Fruit fly (Drosophila melanogaster) whole organism, embryonic: ENCODE results near the gene NT1.
A peak's percentile ranks its signal among the peaks of the same experiment; 100 is the strongest.

Source experiments
- Blimp-1 ChIP-seq: fragments of 200-800 bp; sonication (Bioruptor generic); optimal IDR thresholded peaks from 3 replicates; lab custom pipeline; 2018; ENCODE audit warnings: missing biosample characterization, missing genetic modification characterization, mild to moderate bottlenecking, moderate library complexity, missing genetic modification reagents
- CG12104 ChIP-seq: fragments of 200-800 bp; sonication (Bioruptor generic); optimal IDR thresholded peaks from 3 replicates; lab custom pipeline; 2016; ENCODE audit warnings: missing biosample characterization, missing genetic modification characterization
- CG1233 ChIP-seq: fragments of 200-800 bp; sonication (Bioruptor generic); optimal IDR thresholded peaks from 4 replicates; lab custom pipeline; 2018; ENCODE audit warnings: missing biosample characterization, mild to moderate bottlenecking, missing genetic modification characterization
- CG12744 ChIP-seq: fragments of 200-800 bp; sonication (Bioruptor generic); optimal IDR thresholded peaks from 2 replicates; lab custom pipeline; 2016; ENCODE audit warnings: missing biosample characterization, missing genetic modification characterization
- CG13296 ChIP-seq: fragments of 200-800 bp; sonication (Bioruptor generic); optimal IDR thresholded peaks from 3 replicates; lab custom pipeline; 2018; ENCODE audit warnings: missing biosample characterization, mild to moderate bottlenecking, missing genetic modification characterization
- CG13775 ChIP-seq: fragments of 200-800 bp; sonication (Bioruptor generic); optimal IDR thresholded peaks from 3 replicates; lab custom pipeline; 2017; ENCODE audit warnings: missing biosample characterization, mild to moderate bottlenecking, missing genetic modification characterization
- CG14441 ChIP-seq: fragments of 200-800 bp; sonication (Bioruptor generic); IDR thresholded peaks from 2 replicates; pipeline ENCODE4 v1.3.6; 2022; ENCODE audit warnings: missing biosample characterization, missing genetic modification characterization
- CG15269 ChIP-seq: fragments of 200-800 bp; sonication (Bioruptor generic); optimal IDR thresholded peaks from 2 replicates; lab custom pipeline; 2018; ENCODE audit warnings: missing biosample characterization, mild to moderate bottlenecking, missing genetic modification characterization, moderate library complexity
- CG15479 ChIP-seq: fragments of 200-800 bp; sonication (Bioruptor generic); optimal IDR thresholded peaks from 3 replicates; lab custom pipeline; 2019; ENCODE audit warnings: missing biosample characterization, mild to moderate bottlenecking, missing genetic modification characterization, moderate library complexity
- CG1603 ChIP-seq: fragments of 200-800 bp; sonication (Bioruptor generic); optimal IDR thresholded peaks from 2 replicates; lab custom pipeline; 2019; ENCODE audit warnings: missing biosample characterization, mild to moderate bottlenecking, missing genetic modification characterization, moderate library complexity
- CG16863 ChIP-seq: fragments of 200-800 bp; sonication (Bioruptor generic); optimal IDR thresholded peaks from 3 replicates; lab custom pipeline; 2016; ENCODE audit warnings: missing biosample characterization, missing genetic modification characterization
- CG17359 ChIP-seq: fragments of 200-800 bp; sonication (Bioruptor generic); optimal IDR thresholded peaks from 3 replicates; lab custom pipeline; 2018; ENCODE audit warnings: missing biosample characterization, mild to moderate bottlenecking, missing genetic modification characterization, moderate library complexity
- CG17361 ChIP-seq: fragments of 200-800 bp; sonication (Bioruptor generic); IDR thresholded peaks from 3 replicates; pipeline ENCODE4 v1.3.6; 2022; ENCODE audit warnings: missing biosample characterization, missing genetic modification characterization
- CG17568 ChIP-seq: fragments of 200-800 bp; sonication (Bioruptor generic); optimal IDR thresholded peaks from 2 replicates; lab custom pipeline; 2018; ENCODE audit warnings: missing biosample characterization, mild to moderate bottlenecking, missing genetic modification characterization, moderate library complexity
- CG17802 ChIP-seq: fragments of 200-800 bp; sonication (Bioruptor generic); optimal IDR thresholded peaks from 2 replicates; lab custom pipeline; 2018; ENCODE audit warnings: missing biosample characterization, mild to moderate bottlenecking, missing genetic modification characterization, moderate library complexity
- CG3065 ChIP-seq: fragments of 200-800 bp; sonication (Bioruptor generic); optimal IDR thresholded peaks from 2 replicates; lab custom pipeline; 2016; ENCODE audit warnings: missing biosample characterization, missing genetic modification characterization
- CG31365 ChIP-seq: fragments of 200-800 bp; sonication (Bioruptor generic); optimal IDR thresholded peaks from 2 replicates; lab custom pipeline; 2018; ENCODE audit warnings: missing biosample characterization, mild to moderate bottlenecking, missing genetic modification characterization
- CG5180 ChIP-seq: fragments of 200-800 bp; sonication (Bioruptor generic); optimal IDR thresholded peaks from 3 replicates; lab custom pipeline; 2017; ENCODE audit warnings: missing biosample characterization, missing genetic modification characterization, mild to moderate bottlenecking, moderate library complexity, missing genetic modification reagents
- CG6272 ChIP-seq: fragments of 200-800 bp; sonication (Bioruptor generic); IDR thresholded peaks from 2 replicates; pipeline ENCODE4 v1.3.6; 2022; ENCODE audit warnings: missing biosample characterization, missing genetic modification characterization
- CG7839 ChIP-seq: fragments of 200-800 bp; sonication (Bioruptor generic); optimal IDR thresholded peaks from 3 replicates; lab custom pipeline; 2018; ENCODE audit warnings: missing biosample characterization, mild to moderate bottlenecking, missing genetic modification characterization, moderate library complexity
- Dek ChIP-seq: fragments of 200-800 bp; sonication (Bioruptor generic); optimal IDR thresholded peaks from 3 replicates; lab custom pipeline; 2019; ENCODE audit warnings: missing biosample characterization, mild to moderate bottlenecking, missing genetic modification characterization, moderate library complexity
- Ets97D ChIP-seq: fragments of 200-800 bp; sonication (Bioruptor generic); optimal IDR thresholded peaks from 3 replicates; lab custom pipeline; 2016; ENCODE audit warnings: missing biosample characterization, missing genetic modification characterization
- HLHmδ ChIP-seq: fragments of 200-800 bp; sonication (Bioruptor generic); optimal IDR thresholded peaks from 2 replicates; lab custom pipeline; 2018; ENCODE audit warnings: missing biosample characterization, mild to moderate bottlenecking, missing genetic modification characterization, moderate library complexity
- Mad ChIP-seq: fragments of 200-800 bp; sonication (Bioruptor generic); optimal IDR thresholded peaks from 2 replicates; lab custom pipeline; 2016; ENCODE audit warnings: missing biosample characterization, missing genetic modification characterization
- NC2β ChIP-seq: fragments of 200-800 bp; sonication (Bioruptor generic); optimal IDR thresholded peaks from 2 replicates; lab custom pipeline; 2016; ENCODE audit warnings: missing biosample characterization, missing genetic modification characterization
- NFAT ChIP-seq: fragments of 200-800 bp; sonication (Bioruptor generic); IDR thresholded peaks from 2 replicates; pipeline ENCODE4 v1.3.6; 2022; ENCODE audit warnings: missing biosample characterization, missing genetic modification characterization
- NK7.1 ChIP-seq: fragments of 200-800 bp; sonication (Bioruptor generic); optimal IDR thresholded peaks from 3 replicates; lab custom pipeline; 2016; ENCODE audit warnings: missing biosample characterization, missing genetic modification characterization
- Oaz ChIP-seq: fragments of 200-800 bp; sonication (Bioruptor generic); IDR thresholded peaks from 2 replicates; pipeline ENCODE4 v1.3.6; 2022; ENCODE audit warnings: missing biosample characterization, missing genetic modification characterization
- Opbp ChIP-seq: fragments of 200-800 bp; sonication (Bioruptor generic); IDR thresholded peaks from 3 replicates; pipeline ENCODE4 v1.3.6; 2022; ENCODE audit warnings: missing biosample characterization, missing genetic modification characterization; ENCODE audit not compliant: partially characterized antibody
- Rfx ChIP-seq: fragments of 200-800 bp; sonication (Bioruptor generic); IDR thresholded peaks from 2 replicates; pipeline ENCODE4 v1.3.6; 2022; ENCODE audit warnings: missing biosample characterization, missing genetic modification characterization
- Six4 ChIP-seq: fragments of 200-800 bp; sonication (Bioruptor generic); optimal IDR thresholded peaks from 2 replicates; lab custom pipeline; 2016; ENCODE audit warnings: missing biosample characterization, missing genetic modification characterization
- Xrp1 ChIP-seq: fragments of 200-800 bp; sonication (Bioruptor generic); IDR thresholded peaks from 2 replicates; pipeline ENCODE4 v1.3.6; 2022; ENCODE audit warnings: missing biosample characterization, missing genetic modification characterization
- ab ChIP-seq: fragments of 200-800 bp; sonication (Bioruptor generic); optimal IDR thresholded peaks from 2 replicates; lab custom pipeline; 2016; ENCODE audit warnings: missing biosample characterization, missing genetic modification characterization
- ase ChIP-seq: fragments of 200-800 bp; sonication (Bioruptor generic); IDR thresholded peaks from 3 replicates; pipeline ENCODE4 v1.3.6; 2022; ENCODE audit warnings: missing biosample characterization, missing genetic modification characterization
- cas ChIP-seq: fragments of 200-800 bp; sonication (Bioruptor generic); IDR thresholded peaks from 2 replicates; pipeline ENCODE4 v1.3.6; 2022; ENCODE audit warnings: missing biosample characterization, missing genetic modification characterization
- ci ChIP-seq: fragments of 200-800 bp; sonication (Bioruptor generic); IDR thresholded peaks from 3 replicates; pipeline ENCODE4 v1.3.6; 2022; ENCODE audit warnings: missing biosample characterization, missing genetic modification characterization
- croc ChIP-seq: fragments of 200-800 bp; sonication (Bioruptor generic); conservative IDR thresholded peaks from 3 replicates; pipeline ENCODE4 v1.3.6; 2022; ENCODE audit warnings: missing biosample characterization, missing genetic modification characterization
- crp ChIP-seq, 2 experiments: fragments of 200-800 bp; sonication (Bioruptor generic); optimal IDR thresholded peaks; 2 replicates in 1 of 2; 3 replicates in 1 of 2; lab custom pipeline; 2017; ENCODE audit warnings: missing biosample characterization in 2 of 2, missing genetic modification characterization in 2 of 2, mild to moderate bottlenecking in 1 of 2, moderate library complexity in 1 of 2
- da ChIP-seq: fragments of 200-800 bp; sonication (Bioruptor generic); optimal IDR thresholded peaks from 2 replicates; lab custom pipeline; 2016; ENCODE audit warnings: missing biosample characterization, missing genetic modification characterization
- dan ChIP-seq: fragments of 200-800 bp; sonication (Bioruptor generic); IDR thresholded peaks from 2 replicates; pipeline ENCODE4 v1.3.6; 2022; ENCODE audit warnings: missing biosample characterization, missing genetic modification characterization
- esg ChIP-seq: fragments of 200-800 bp; sonication (Bioruptor generic); conservative IDR thresholded peaks from 2 replicates; pipeline ENCODE4 v1.3.6; 2022; ENCODE audit warnings: missing biosample characterization, missing genetic modification characterization
- hkb ChIP-seq, 2 experiments: fragments of 200-800 bp in 1 of 2; fragments of >200 bp in 1 of 2; sonication (Bioruptor generic) in 1 of 2; IDR thresholded peaks in 1 of 2; optimal IDR thresholded peaks in 1 of 2; 2 replicates each; pipeline versions ENCODE4 v1.3.6 to Lab custom; 2017 to 2022; ENCODE audit warnings: missing biosample characterization in 1 of 2, missing genetic modification characterization in 1 of 2
- lbe ChIP-seq: fragments of 200-800 bp; sonication (Bioruptor generic); optimal IDR thresholded peaks from 2 replicates; lab custom pipeline; 2016; ENCODE audit warnings: missing biosample characterization, mild to moderate bottlenecking, missing genetic modification characterization
- nmo ChIP-seq: fragments of 200-800 bp; sonication (Bioruptor generic); optimal IDR thresholded peaks from 2 replicates; lab custom pipeline; 2018; ENCODE audit warnings: missing biosample characterization, mild to moderate bottlenecking, missing genetic modification characterization, moderate library complexity
- org-1 ChIP-seq: fragments of 200-800 bp; sonication (Bioruptor generic); optimal IDR thresholded peaks from 2 replicates; lab custom pipeline; 2017; ENCODE audit warnings: missing biosample characterization, missing genetic modification characterization
- salm ChIP-seq: fragments of 200-800 bp; sonication (Bioruptor generic); optimal IDR thresholded peaks from 2 replicates; lab custom pipeline; 2018; ENCODE audit warnings: missing biosample characterization, mild to moderate bottlenecking, missing genetic modification characterization
- sens ChIP-seq: fragments of 200-800 bp; sonication (Bioruptor generic); peaks from one replicate; lab custom pipeline; 2016; ENCODE audit warnings: missing biosample characterization, missing genetic modification characterization
- vnd ChIP-seq: fragments of 200-800 bp; sonication (Bioruptor generic); IDR thresholded peaks from 3 replicates; pipeline ENCODE4 v1.3.6; 2022; ENCODE audit warnings: missing biosample characterization, missing genetic modification characterization; ENCODE audit not compliant: partially characterized antibody
- wek ChIP-seq: fragments of 200-800 bp; sonication (Bioruptor generic); optimal IDR thresholded peaks from 3 replicates; lab custom pipeline; 2018; ENCODE audit warnings: missing biosample characterization, mild to moderate bottlenecking, missing genetic modification characterization, moderate library complexity
- wor ChIP-seq: fragments of 200-800 bp; sonication (Bioruptor generic); IDR thresholded peaks from 2 replicates; pipeline ENCODE4 v1.3.6; 2022; ENCODE audit warnings: missing biosample characterization, missing genetic modification characterization
- z ChIP-seq: fragments of 200-800 bp; sonication (Bioruptor generic); IDR thresholded peaks from 3 replicates; pipeline ENCODE4 v1.3.6; 2022; ENCODE audit warnings: missing biosample characterization, missing genetic modification characterization

The NT1 gene

DNA sequence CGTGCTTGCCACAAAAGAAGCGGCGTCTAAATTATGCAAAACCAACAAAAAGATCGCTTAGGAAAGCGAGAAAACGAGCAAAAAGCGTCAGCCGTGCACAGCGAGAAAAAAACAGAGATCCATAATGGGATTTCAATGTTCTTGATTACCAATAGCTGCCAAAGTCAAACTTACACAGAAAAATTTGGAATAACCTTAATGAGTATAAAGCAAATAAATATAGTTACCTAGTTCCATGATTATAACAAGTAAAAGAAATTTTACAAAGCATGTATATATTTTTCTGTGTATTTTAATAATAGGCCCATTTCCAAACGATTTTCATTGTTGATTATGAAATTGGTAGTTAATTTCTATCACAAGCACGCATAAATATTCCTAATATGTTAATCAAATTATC is 25.7 kb upstream of the NT1 start (continued):
- TF ChIP-seq CG17359 (peak; percentile 81), salm (tag; lab: Kevin White, UChicago) (peak; percentile 18), CG12744 (GFP tag; lab: Kevin White, UChicago) (no peak), esg (peak; percentile 44), org-1 (GFP tag; lab: Kevin White, UChicago) (no peak), CG31365 (tag; lab: Kevin White, UChicago) (no peak), NFAT (no peak), NC2β (GFP tag; lab: Kevin White, UChicago) (no peak), hkb (optimal IDR thresholded peaks at IDR 0.05; lab: Kevin White, UChicago) (no peak), hkb (GFP tag; IDR thresholded peaks at IDR 0.05; lab: Robert Waterston, UW) (peak; percentile 68), dan (GFP tag; lab: Robert Waterston, UW) (no peak), Six4 (no peak), CG1233 (GFP tag; lab: Kevin White, UChicago) (no peak), nmo (peak; percentile 46), CG6272 (GFP tag; lab: Robert Waterston, UW) (no peak), CG3065 (GFP tag; lab: Kevin White, UChicago) (no peak), lbe (GFP tag; lab: Kevin White, UChicago) (no peak), CG7839 (tag; lab: Kevin White, UChicago) (peak; percentile 56), vnd (no peak), croc (GFP tag; lab: Robert Waterston, UW) (0 out of 3 replicates have a peak, but pooled peaks have one; percentile 20), crp (GFP tag; optimal IDR thresholded peaks at IDR 0.05; lab: Kevin White, UChicago) (no peak), CG15479 (GFP tag; lab: Kevin White, UChicago) (no peak), CG15269 (tag; lab: Kevin White, UChicago) (peak; percentile 53), CG1603 (tag; lab: Kevin White, UChicago) (peak; percentile 23), z (GFP tag; lab: Robert Waterston, UW) (no peak), ab (GFP tag; lab: Kevin White, UChicago) (no peak), ase (0 out of 3 replicates have a peak, but pooled peaks have one; percentile 41), CG16863 (no peak), CG12104 (GFP tag; lab: Kevin White, UChicago) (peak; percentile 11), ci (GFP tag; lab: Robert Waterston, UW) (peak; percentile 73), Oaz (GFP tag; lab: Robert Waterston, UW) (no peak), CG13296 (GFP tag; lab: Kevin White, UChicago) (peak; percentile 32), CG14441 (GFP tag; lab: Robert Waterston, UW) (peak; percentile 69), CG17361 (peak; percentile 54; the same call in 2 of the 3 replicates), CG17802 (tag; lab: Kevin White, UChicago) (no peak), sens (GFP tag; lab: Kevin White, UChicago) (peak; percentile 88), Xrp1 (peak; percentile 37; the same call in 1 of the 2 replicates), Blimp-1 (peak; percentile 42), Mad (GFP tag; lab: Kevin White, UChicago) (no peak), Rfx (no peak), wor (no peak), CG5180 (GFP tag; lab: Kevin White, UChicago) (peak; percentile 27), cas (GFP tag; lab: Robert Waterston, UW) (no peak), Ets97D (GFP tag; lab: Kevin White, UChicago) (no peak), CG17568 (no peak), HLHmδ (GFP tag; lab: Kevin White, UChicago) (no peak), wek (GFP tag; lab: Kevin White, UChicago) (no peak), Opbp (GFP tag; lab: Robert Waterston, UW) (no peak), da (GFP tag; lab: Kevin White, UChicago) (no peak), Dek (no peak), NK7.1 (GFP tag; lab: Kevin White, UChicago) (no peak), CG13775 (no peak)
